Worm (Caenorhabditis elegans) whole organism, L3 larva: Measurements from ENCODE around the gene lpd-9.

ENCODE experiments used
- R02D3.7 ChIP-seq: fragments of 150-350 bp; optimal IDR thresholded peaks from 2 replicates; lab custom pipeline; 2014; ENCODE audit warnings: missing biosample characterization, missing genetic modification characterization
- ceh-82 ChIP-seq: fragments of 150-350 bp; optimal IDR thresholded peaks from 2 replicates; lab custom pipeline; 2014; ENCODE audit warnings: missing biosample characterization, missing genetic modification characterization
- egl-27 ChIP-seq: sonication (generic microtip); optimal IDR thresholded peaks from 4 replicates; lab custom pipeline; 2017; ENCODE audit warnings: missing biosample characterization, missing genetic modification reagents, missing genetic modification characterization
- nhr-11 ChIP-seq: fragments of 150-350 bp; optimal IDR thresholded peaks from 2 replicates; lab custom pipeline; 2014; ENCODE audit warnings: missing biosample characterization, missing genetic modification characterization
- nhr-23 ChIP-seq: fragments of 150-350 bp; optimal IDR thresholded peaks from 2 replicates; lab custom pipeline; 2014; ENCODE audit warnings: missing biosample characterization, missing genetic modification reagents, missing genetic modification characterization
- nhr-43 ChIP-seq: sonication (generic microtip); optimal IDR thresholded peaks from 2 replicates; lab custom pipeline; 2016; ENCODE audit warnings: mild to moderate bottlenecking, missing genetic modification characterization, missing compliant biosample characterization; ENCODE audit not compliant: poor library complexity, severe bottlenecking
- pqm-1 ChIP-seq: fragments of 150-350 bp; optimal IDR thresholded peaks from 2 replicates; lab custom pipeline; 2017; ENCODE audit warnings: missing biosample characterization, missing genetic modification characterization, inconsistent platforms
- snpc-4 ChIP-seq: fragments of 150-350 bp; optimal IDR thresholded peaks from 2 replicates; lab custom pipeline; 2014; ENCODE audit warnings: missing biosample characterization, missing genetic modification characterization
- ztf-11 ChIP-seq: fragments of 150-350 bp; optimal IDR thresholded peaks from 2 replicates; lab custom pipeline; 2014; ENCODE audit warnings: missing biosample characterization, missing genetic modification characterization

- TF ChIP-seq nhr-11 (tag; lab: Kevin White, UChicago) (no peak), nhr-43 (tag; lab: Kevin White, UChicago) (no peak), nhr-23 (tag; lab: Kevin White, UChicago) (no peak), ceh-82 (tag; lab: Kevin White, UChicago) (no peak), egl-27 (tag; lab: Kevin White, UChicago) (no peak), R02D3.7 (tag; lab: Kevin White, UChicago) (no peak), snpc-4 (no peak), ztf-11 (tag; lab: Kevin White, UChicago) (no peak), pqm-1 (tag; lab: Kevin White, UChicago) (no peak)
Measured at ce11 chrV:10576319-10576718, 2.8 kb upstream of the lpd-9 start, which contains the start of gene vps-54.
